Worm (Caenorhabditis elegans): ENCODE results near the gene try-1.

Gene try-1

ce11 chrII:4943849-4944248 is 5.5 kb downstream of the try-1 start, which contains the start of gene mdt-4:
Gene mdt-4 (minus strand): TSS chrII:4943949.
- TF ChIP-seq ceh-24 (tag; optimal IDR thresholded peaks at IDR 0.05) (no peak), ceh-2 (tag; optimal IDR thresholded peaks at IDR 0.05) (no peak), sdc-2 (tag; optimal IDR thresholded peaks at IDR 0.05) (no peak), che-1 (tag; optimal IDR thresholded peaks at IDR 0.05) (no peak), C38D4.7 (GFP tag; optimal IDR thresholded peaks at IDR 0.05) (no peak), sox-2 (GFP tag; IDR thresholded peaks at IDR 0.05) (no peak), hlh-30 (tag; optimal IDR thresholded peaks at IDR 0.05; ENCODE audit: insufficient read depth) (no peak), hlh-6 (tag; optimal IDR thresholded peaks at IDR 0.05) (no peak)

- no peak for TF ChIP-seq unc-42 (tag; optimal IDR thresholded peaks at IDR 0.05)
- no peak for TF ChIP-seq ceh-48 (tag; optimal IDR thresholded peaks at IDR 0.05)
- peak; percentile 16 for TF ChIP-seq hlh-30 (tag; optimal IDR thresholded peaks at IDR 0.05; ENCODE audit: insufficient read depth)
- no peak for TF ChIP-seq lin-11 (tag; optimal IDR thresholded peaks at IDR 0.05)
- no peak for TF ChIP-seq mec-3 (tag; optimal IDR thresholded peaks at IDR 0.05; ENCODE audit: borderline replicate concordance)
- TF ChIP-seq tbx-7 (tag; optimal IDR thresholded peaks at IDR 0.05), result no peak
- no peak for TF ChIP-seq lim-6 (tag; optimal IDR thresholded peaks at IDR 0.05)
- TF ChIP-seq unc-86 (tag; optimal IDR thresholded peaks at IDR 0.05), result no peak
- peak; percentile 70 for TF ChIP-seq elt-2 (tag; optimal IDR thresholded peaks at IDR 0.05)
Observed at ce11 chrII:4942829-4943228, 6.5 kb downstream of the try-1 start.

ce11 chrII:4942397-4942796 is 6.9 kb downstream of the try-1 start:
- TF ChIP-seq sox-4 (tag; optimal IDR thresholded peaks at IDR 0.05) (peak; percentile 43), K09A11.1 (tag; optimal IDR thresholded peaks at IDR 0.05; ENCODE audit: insufficient read depth) (peak; percentile 60), ceh-31 (tag; optimal IDR thresholded peaks at IDR 0.05) (peak; percentile 39), elt-4 (tag; optimal IDR thresholded peaks at IDR 0.05) (no peak), lim-6 (tag; optimal IDR thresholded peaks at IDR 0.05) (no peak), eyg-1 (tag; optimal IDR thresholded peaks at IDR 0.05) (no peak), Y22D7AL.16 (tag; optimal IDR thresholded peaks at IDR 0.05) (peak; percentile 67), K02D7.2 (tag; optimal IDR thresholded peaks at IDR 0.05) (peak; percentile 23), ceh-24 (tag; optimal IDR thresholded peaks at IDR 0.05) (no peak), T23F11.4 (GFP tag; optimal IDR thresholded peaks at IDR 0.05) (peak; percentile 82), ttx-3 (tag; optimal IDR thresholded peaks at IDR 0.05) (peak; percentile 40), sdc-2 (tag; optimal IDR thresholded peaks at IDR 0.05) (peak; percentile 67), pha-4 (tag; optimal IDR thresholded peaks at IDR 0.05) (no peak), che-1 (tag; optimal IDR thresholded peaks at IDR 0.05) (peak; percentile 73), unc-55 (GFP tag; optimal IDR thresholded peaks at IDR 0.05) (no peak), pqm-1 (tag; optimal IDR thresholded peaks at IDR 0.05) (no peak), dve-1 (tag; optimal IDR thresholded peaks at IDR 0.05) (peak; percentile 49), pros-1 (tag; optimal IDR thresholded peaks at IDR 0.05) (no peak), ceh-2 (tag; optimal IDR thresholded peaks at IDR 0.05) (peak; percentile 22), ama-1 (optimal IDR thresholded peaks at IDR 0.05) (peak; percentile 23), nfya-1 (tag; optimal IDR thresholded peaks at IDR 0.05) (peak; percentile 57), pax-1 (tag; optimal IDR thresholded peaks at IDR 0.05) (no peak), elt-2 (tag; optimal IDR thresholded peaks at IDR 0.05) (peak; percentile 87), hlh-6 (tag; optimal IDR thresholded peaks at IDR 0.05) (peak; percentile 90), nhr-11 (tag; optimal IDR thresholded peaks at IDR 0.05) (no peak), ceh-6 (GFP tag; optimal IDR thresholded peaks at IDR 0.05) (peak; percentile 80), ceh-48 (tag; optimal IDR thresholded peaks at IDR 0.05) (peak; percentile 2), gmeb-2 (tag; optimal IDR thresholded peaks at IDR 0.05) (peak; percentile 59), C08G9.2 (tag; optimal IDR thresholded peaks at IDR 0.05) (peak; percentile 43), pat-9 (tag; optimal IDR thresholded peaks at IDR 0.05) (peak; percentile 78), ceh-14 (tag; optimal IDR thresholded peaks at IDR 0.05) (no peak), F13H6.1 (tag; optimal IDR thresholded peaks at IDR 0.05) (peak; percentile 49), unc-3 (GFP tag; conservative IDR thresholded peaks at IDR 0.05) (peak; percentile 33; the same call in 1 of the 2 replicates), unc-3 (tag; optimal IDR thresholded peaks at IDR 0.05) (peak; percentile 28), unc-42 (tag; optimal IDR thresholded peaks at IDR 0.05) (no peak), ceh-18 (tag; optimal IDR thresholded peaks at IDR 0.05) (peak; percentile 64), tbx-2 (tag; optimal IDR thresholded peaks at IDR 0.05) (peak; percentile 81), syd-9 (tag; optimal IDR thresholded peaks at IDR 0.05) (peak; percentile 49), unc-86 (tag; optimal IDR thresholded peaks at IDR 0.05) (peak; percentile 43), zip-5 (tag; optimal IDR thresholded peaks at IDR 0.05) (peak; percentile 30), nhr-232 (tag; optimal IDR thresholded peaks at IDR 0.05) (peak; percentile 56), ref-2 (tag; optimal IDR thresholded peaks at IDR 0.05) (peak; percentile 73)
